Worm (Caenorhabditis elegans) whole organism, young adult: Measurements from ENCODE around the gene spig-5.

Experiments
- C17E4.6 ChIP-seq: fragments of 200-800 bp; sonication (Bioruptor generic); IDR thresholded peaks from 2 replicates; pipeline ENCODE4 v1.3.6; 2022; ENCODE audit warnings: missing genetic modification reagents, missing genetic modification characterization, missing compliant biosample characterization
- F10E7.11 ChIP-seq: sonication (generic microtip); optimal IDR thresholded peaks from 2 replicates; lab custom pipeline; 2017; ENCODE audit warnings: mild to moderate bottlenecking, missing genetic modification characterization, moderate library complexity, missing compliant biosample characterization
- F23B12.7 ChIP-seq: sonication (generic microtip); optimal IDR thresholded peaks from 2 replicates; lab custom pipeline; 2017; ENCODE audit warnings: missing genetic modification characterization, mild to moderate bottlenecking, missing compliant biosample characterization, antibody characterized with exemption, moderate library complexity; ENCODE audit not compliant: insufficient read depth
- F39B2.1 ChIP-seq: fragments of 200-800 bp; sonication (Bioruptor generic); IDR thresholded peaks from 2 replicates; pipeline ENCODE4 v1.3.6; 2022; ENCODE audit warnings: missing genetic modification reagents, missing genetic modification characterization, missing compliant biosample characterization
- K11D2.4 ChIP-seq: fragments of 200-800 bp; sonication (Bioruptor generic); IDR thresholded peaks from 2 replicates; pipeline ENCODE4 v1.3.6; 2022; ENCODE audit warnings: missing genetic modification reagents, missing genetic modification characterization, missing compliant biosample characterization
- K12H6.12 ChIP-seq: fragments of 200-800 bp; sonication (Bioruptor generic); optimal IDR thresholded peaks from 2 replicates; lab custom pipeline; 2018; ENCODE audit warnings: mild to moderate bottlenecking, missing genetic modification characterization, missing compliant biosample characterization
- T26A5.8 ChIP-seq: sonication (generic microtip); optimal IDR thresholded peaks from 2 replicates; lab custom pipeline; 2016; ENCODE audit warnings: missing genetic modification characterization, missing compliant biosample characterization
- Y53F4B.3 ChIP-seq: fragments of 200-800 bp; sonication (Bioruptor generic); IDR thresholded peaks from 2 replicates; pipeline ENCODE4 v1.3.6; 2022; ENCODE audit warnings: missing genetic modification reagents, missing genetic modification characterization, missing compliant biosample characterization
- Y56A3A.18 ChIP-seq: fragments of 200-800 bp; sonication (Bioruptor generic); IDR thresholded peaks from 2 replicates; pipeline ENCODE4 v1.3.6; 2022; ENCODE audit warnings: missing genetic modification reagents, missing genetic modification characterization, missing compliant biosample characterization
- Y67H2A.10 ChIP-seq: fragments of 200-800 bp; sonication (Bioruptor generic); conservative IDR thresholded peaks from 2 replicates; pipeline ENCODE4 v1.3.6; 2022; ENCODE audit warnings: missing genetic modification reagents, missing genetic modification characterization, missing compliant biosample characterization
- Y95B8A.8 ChIP-seq: fragments of 200-800 bp; sonication (Bioruptor generic); IDR thresholded peaks from 2 replicates; pipeline ENCODE4 v1.3.6; 2022; ENCODE audit warnings: missing genetic modification reagents, missing genetic modification characterization, missing compliant biosample characterization
- akir-1 ChIP-seq: fragments of 200-800 bp; sonication (Bioruptor generic); optimal IDR thresholded peaks from 2 replicates; lab custom pipeline; 2018; ENCODE audit warnings: mild to moderate bottlenecking, missing genetic modification characterization, moderate library complexity, missing compliant biosample characterization
- aptf-2 ChIP-seq: fragments of 200-800 bp; sonication (Bioruptor generic); conservative IDR thresholded peaks from 2 replicates; pipeline ENCODE4 v1.3.6; 2022; ENCODE audit warnings: missing genetic modification reagents, missing genetic modification characterization, missing compliant biosample characterization
- aptf-3 ChIP-seq: fragments of 200-800 bp; sonication (Bioruptor generic); IDR thresholded peaks from 2 replicates; pipeline ENCODE4 v1.3.6; 2022; ENCODE audit warnings: missing genetic modification characterization, missing compliant biosample characterization
- attf-6 ChIP-seq: fragments of 200-800 bp; sonication (Bioruptor generic); IDR thresholded peaks from 2 replicates; pipeline ENCODE4 v1.3.6; 2022; ENCODE audit warnings: missing genetic modification reagents, missing genetic modification characterization, missing compliant biosample characterization
- bed-1 ChIP-seq: fragments of 200-800 bp; sonication (Bioruptor generic); IDR thresholded peaks from 2 replicates; pipeline ENCODE4 v1.3.6; 2022; ENCODE audit warnings: missing genetic modification reagents, missing genetic modification characterization, missing compliant biosample characterization
- bed-2 ChIP-seq: fragments of 200-800 bp; sonication (Bioruptor generic); IDR thresholded peaks from 2 replicates; pipeline ENCODE4 v1.3.6; 2022; ENCODE audit warnings: missing genetic modification reagents, missing genetic modification characterization, missing compliant biosample characterization
- ccch-3 ChIP-seq: fragments of 200-800 bp; sonication (Bioruptor generic); optimal IDR thresholded peaks from 2 replicates; lab custom pipeline; 2018; ENCODE audit warnings: mild to moderate bottlenecking, missing genetic modification characterization, missing compliant biosample characterization
- cebp-2 ChIP-seq: fragments of 200-800 bp; sonication (Bioruptor generic); IDR thresholded peaks from 2 replicates; pipeline ENCODE4 v1.3.6; 2022; ENCODE audit warnings: missing genetic modification characterization, missing compliant biosample characterization
- ceh-79 ChIP-seq: sonication (generic microtip); optimal IDR thresholded peaks from 2 replicates; lab custom pipeline; 2017; ENCODE audit warnings: mild to moderate bottlenecking, missing genetic modification characterization, missing compliant biosample characterization
- chd-7 ChIP-seq: sonication (generic microtip); optimal IDR thresholded peaks from 2 replicates; lab custom pipeline; 2016; ENCODE audit warnings: mild to moderate bottlenecking, missing genetic modification characterization, moderate library complexity, missing compliant biosample characterization
- dox-1 ChIP-seq: fragments of 200-800 bp; sonication (Bioruptor generic); IDR thresholded peaks from 2 replicates; pipeline ENCODE4 v1.3.6; 2022; ENCODE audit warnings: missing genetic modification reagents, missing genetic modification characterization, missing compliant biosample characterization
- efl-1 ChIP-seq: fragments of 150-350 bp; optimal IDR thresholded peaks from 2 replicates; lab custom pipeline; 2014; ENCODE audit warnings: missing biosample characterization, missing genetic modification reagents, missing genetic modification characterization
- egl-18 ChIP-seq: fragments of 200-800 bp; sonication (Bioruptor generic); IDR thresholded peaks from 2 replicates; pipeline ENCODE4 v1.3.6; 2022; ENCODE audit warnings: missing genetic modification reagents, missing genetic modification characterization, missing compliant biosample characterization
- egrh-3 ChIP-seq: fragments of 200-800 bp; sonication (Bioruptor generic); IDR thresholded peaks from 2 replicates; pipeline ENCODE4 v1.3.6; 2022; ENCODE audit warnings: missing genetic modification reagents, missing genetic modification characterization, missing compliant biosample characterization
- ekl-4 ChIP-seq: fragments of 200-800 bp; sonication (Bioruptor generic); IDR thresholded peaks from 2 replicates; pipeline ENCODE4 v1.3.6; 2022; ENCODE audit warnings: missing genetic modification reagents, missing genetic modification characterization, missing compliant biosample characterization
- hlh-26 ChIP-seq: fragments of 200-800 bp; sonication (Bioruptor generic); conservative IDR thresholded peaks from 2 replicates; pipeline ENCODE4 v1.3.6; 2022; ENCODE audit warnings: missing genetic modification reagents, missing genetic modification characterization, missing compliant biosample characterization
- hmg-1.2 ChIP-seq: fragments of 200-800 bp; sonication (Bioruptor generic); IDR thresholded peaks from 2 replicates; pipeline ENCODE4 v1.3.6; 2022; ENCODE audit warnings: missing genetic modification reagents, missing genetic modification characterization, missing compliant biosample characterization
- hrde-1 ChIP-seq: sonication (generic microtip); optimal IDR thresholded peaks from 2 replicates; lab custom pipeline; 2016; ENCODE audit warnings: missing genetic modification characterization, mild to moderate bottlenecking, missing compliant biosample characterization, moderate library complexity, missing genotype, missing genetic modification reagents, borderline replicate concordance
- let-526 ChIP-seq: fragments of 200-800 bp; sonication (Bioruptor generic); IDR thresholded peaks from 2 replicates; pipeline ENCODE4 v1.3.6; 2022; ENCODE audit warnings: missing genetic modification reagents, missing genetic modification characterization, missing compliant biosample characterization
- lir-1 ChIP-seq: fragments of 200-800 bp; sonication (Bioruptor generic); conservative IDR thresholded peaks from 2 replicates; pipeline ENCODE4 v1.3.6; 2022; ENCODE audit warnings: missing genetic modification reagents, missing genetic modification characterization, missing compliant biosample characterization
- lsl-1 ChIP-seq: fragments of 200-800 bp; sonication (Bioruptor generic); optimal IDR thresholded peaks from 2 replicates; lab custom pipeline; 2018; ENCODE audit warnings: mild to moderate bottlenecking, missing genetic modification characterization, moderate library complexity, missing compliant biosample characterization
- madf-10 ChIP-seq: sonication (generic microtip); optimal IDR thresholded peaks from 2 replicates; lab custom pipeline; 2016; ENCODE audit warnings: mild to moderate bottlenecking, missing genetic modification characterization, missing compliant biosample characterization
- madf-6 ChIP-seq: fragments of 200-800 bp; sonication (Bioruptor generic); IDR thresholded peaks from 2 replicates; pipeline ENCODE4 v1.3.6; 2022; ENCODE audit warnings: missing genetic modification reagents, missing genetic modification characterization, missing compliant biosample characterization
- mes-4 ChIP-seq: sonication (generic microtip); optimal IDR thresholded peaks from 2 replicates; lab custom pipeline; 2016; ENCODE audit warnings: missing genotype, missing genetic modification characterization, missing compliant biosample characterization
- nfya-2 ChIP-seq: fragments of 200-800 bp; sonication (Bioruptor generic); IDR thresholded peaks from 2 replicates; pipeline ENCODE4 v1.3.6; 2022; ENCODE audit warnings: missing genetic modification reagents, missing genetic modification characterization, missing compliant biosample characterization
- nhr-179 ChIP-seq: sonication (generic microtip); optimal IDR thresholded peaks from 2 replicates; lab custom pipeline; 2016; ENCODE audit warnings: mild to moderate bottlenecking, missing genetic modification characterization, missing compliant biosample characterization
- nhr-27 ChIP-seq: fragments of 200-800 bp; sonication (Bioruptor generic); optimal IDR thresholded peaks from 2 replicates; lab custom pipeline; 2018; ENCODE audit warnings: mild to moderate bottlenecking, missing genetic modification characterization, moderate library complexity, missing compliant biosample characterization
- nhr-90 ChIP-seq: sonication (generic microtip); optimal IDR thresholded peaks from 2 replicates; lab custom pipeline; 2016; ENCODE audit warnings: missing genotype, mild to moderate bottlenecking, missing genetic modification characterization, missing compliant biosample characterization
- pha-4 ChIP-seq: fragments of 150-350 bp; sonication (generic microtip); optimal IDR thresholded peaks from 2 replicates; lab custom pipeline; 2014; ENCODE audit warnings: missing biosample characterization, missing genetic modification reagents, missing genetic modification characterization
- sdz-38 ChIP-seq: sonication (generic microtip); optimal IDR thresholded peaks from 2 replicates; lab custom pipeline; 2016; ENCODE audit warnings: missing genotype, missing genetic modification characterization, missing compliant biosample characterization
- snpc-1.1 ChIP-seq: sonication (generic microtip); optimal IDR thresholded peaks from 2 replicates; lab custom pipeline; 2017; ENCODE audit warnings: missing genetic modification characterization, mild to moderate bottlenecking, missing compliant biosample characterization, antibody characterized with exemption, moderate library complexity, missing genotype, missing genetic modification reagents; ENCODE audit not compliant: insufficient read depth
- snpc-3.4 ChIP-seq: sonication (generic microtip); optimal IDR thresholded peaks from 2 replicates; lab custom pipeline; 2017; ENCODE audit warnings: missing genetic modification characterization, mild to moderate bottlenecking, missing compliant biosample characterization, antibody characterized with exemption, moderate library complexity, missing genotype, missing genetic modification reagents
- somi-1 ChIP-seq: fragments of 200-800 bp; sonication (Bioruptor generic); optimal IDR thresholded peaks from 2 replicates; lab custom pipeline; 2018; ENCODE audit warnings: mild to moderate bottlenecking, missing genetic modification characterization, missing compliant biosample characterization
- tbx-9 ChIP-seq: sonication (generic microtip); optimal IDR thresholded peaks from 2 replicates; lab custom pipeline; 2016; ENCODE audit warnings: borderline replicate concordance, missing genetic modification characterization, inconsistent platforms, missing compliant biosample characterization
- unc-62 ChIP-seq: fragments of 150-350 bp; optimal IDR thresholded peaks from 2 replicates; lab custom pipeline; 2014; ENCODE audit warnings: missing biosample characterization, missing genetic modification reagents, missing genetic modification characterization
- ztf-25 ChIP-seq: fragments of 200-800 bp; sonication (Bioruptor generic); IDR thresholded peaks from 2 replicates; pipeline ENCODE4 v1.3.6; 2022; ENCODE audit warnings: missing genetic modification reagents, missing genetic modification characterization, missing compliant biosample characterization
- ztf-28 ChIP-seq: fragments of 200-800 bp; sonication (Bioruptor generic); IDR thresholded peaks from 2 replicates; pipeline ENCODE4 v1.3.6; 2022; ENCODE audit warnings: missing genetic modification reagents, missing genetic modification characterization, missing compliant biosample characterization

Gene spig-5

DNA sequence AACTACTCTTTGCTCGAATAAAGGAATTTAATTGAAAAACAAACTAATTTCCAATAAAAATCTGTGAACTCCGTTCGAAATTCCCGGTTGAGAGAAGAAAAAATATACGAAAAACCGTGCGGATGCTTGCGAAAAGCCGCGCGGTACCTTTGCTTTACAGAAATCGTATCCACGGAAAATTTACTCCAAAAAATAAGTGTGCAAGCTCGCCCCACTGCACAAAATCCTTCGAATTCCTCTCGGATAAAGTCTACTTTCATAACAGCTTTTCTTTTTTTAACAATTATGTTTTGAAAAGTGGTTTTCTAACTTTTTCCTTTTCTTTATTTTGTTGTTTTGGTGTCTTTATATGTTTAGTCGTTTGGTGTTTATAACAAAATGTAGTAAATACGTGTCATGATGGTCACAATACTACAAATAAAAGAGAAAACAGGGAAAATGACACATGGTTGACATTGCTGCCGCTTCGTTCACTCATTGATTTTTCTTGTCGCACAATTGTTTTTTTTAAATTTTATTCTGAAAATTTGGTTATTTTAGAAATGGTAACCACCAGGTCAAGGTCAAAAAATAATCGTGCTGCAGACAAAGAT, 39.1 kb downstream of the spig-5 start, which contains the start of gene cept-2 (continued):
- TF ChIP-seq hrde-1 (tag; lab: Kevin White, UChicago): no peak
- peak; percentile 92 for TF ChIP-seq dox-1
- no peak for TF ChIP-seq unc-62
- no peak for TF ChIP-seq chd-7 (tag; lab: Kevin White, UChicago)
- TF ChIP-seq nhr-179: no peak
- 0 out of 2 replicates have a peak, but pooled peaks have one; percentile 31 for TF ChIP-seq Y95B8A.8 (GFP tag; lab: Robert Waterston, UW)
- no peak for TF ChIP-seq nhr-90 (tag; lab: Kevin White, UChicago)
- TF ChIP-seq lir-1 (GFP tag; lab: Robert Waterston, UW): peak; percentile 68
- no peak for TF ChIP-seq cebp-2
- peak; percentile 80 for TF ChIP-seq snpc-3.4 (tag; lab: Kevin White, UChicago)
- TF ChIP-seq mes-4 (tag; lab: Kevin White, UChicago): no peak
- TF ChIP-seq Y67H2A.10 (GFP tag; lab: Robert Waterston, UW): no peak
- peak; percentile 67; the same call in 1 of the 2 replicates for TF ChIP-seq attf-6 (GFP tag; lab: Robert Waterston, UW)
- no peak for TF ChIP-seq F23B12.7 (tag; lab: Kevin White, UChicago)
- no peak for TF ChIP-seq hlh-26 (GFP tag; lab: Robert Waterston, UW)
- peak; percentile 81 for TF ChIP-seq ekl-4 (GFP tag; lab: Robert Waterston, UW)
- no peak for TF ChIP-seq ceh-79
- peak; percentile 64 for TF ChIP-seq madf-6
- peak; percentile 88 for TF ChIP-seq K12H6.12 (tag; lab: Kevin White, UChicago)
- TF ChIP-seq C17E4.6 (GFP tag; lab: Robert Waterston, UW): no peak
- no peak for TF ChIP-seq T26A5.8 (tag; lab: Kevin White, UChicago)
- TF ChIP-seq egl-18 (GFP tag; lab: Robert Waterston, UW): 0 out of 2 replicates have a peak, but pooled peaks have one; percentile 61
- no peak for TF ChIP-seq F39B2.1
- TF ChIP-seq ztf-25 (GFP tag; lab: Robert Waterston, UW): no peak
- no peak for TF ChIP-seq tbx-9 (tag; lab: Kevin White, UChicago)
- TF ChIP-seq ztf-28 (GFP tag; lab: Robert Waterston, UW): 0 out of 2 replicates have a peak, but pooled peaks have one; percentile 11
- TF ChIP-seq pha-4 (tag; lab: Kevin White, UChicago): peak; percentile 45
- TF ChIP-seq snpc-1.1 (tag; lab: Kevin White, UChicago): peak; percentile 45
- TF ChIP-seq aptf-3 (GFP tag; lab: Robert Waterston, UW): no peak
- no peak for TF ChIP-seq ccch-3 (GFP tag; lab: Kevin White, UChicago)
- 0 out of 2 replicates have a peak, but pooled peaks have one; percentile 20 for TF ChIP-seq let-526 (GFP tag; lab: Robert Waterston, UW)
- TF ChIP-seq madf-10 (tag; lab: Kevin White, UChicago): no peak
- no peak for TF ChIP-seq egrh-3 (GFP tag; lab: Robert Waterston, UW)
- peak; percentile 67 for TF ChIP-seq lsl-1
- TF ChIP-seq Y56A3A.18: no peak
- 0 out of 2 replicates have a peak, but pooled peaks have one; percentile 25 for TF ChIP-seq bed-2 (GFP tag; lab: Robert Waterston, UW)
- peak; percentile 24 for TF ChIP-seq akir-1 (GFP tag; lab: Kevin White, UChicago)
- TF ChIP-seq hmg-1.2: peak; percentile 62
- TF ChIP-seq nhr-27 (tag; lab: Kevin White, UChicago): no peak
- no peak for TF ChIP-seq bed-1 (GFP tag; lab: Robert Waterston, UW)
- TF ChIP-seq sdz-38 (tag; lab: Kevin White, UChicago): no peak
- no peak for TF ChIP-seq F10E7.11
- TF ChIP-seq K11D2.4 (GFP tag; lab: Robert Waterston, UW): peak; percentile 75; the same call in 1 of the 2 replicates
- no peak for TF ChIP-seq nfya-2 (GFP tag; lab: Robert Waterston, UW)
- peak; percentile 52 for TF ChIP-seq efl-1 (GFP tag; lab: Kevin White, UChicago)
- TF ChIP-seq aptf-2 (GFP tag; lab: Robert Waterston, UW): no peak
- peak; percentile 57 for TF ChIP-seq somi-1 (GFP tag; lab: Kevin White, UChicago)
- TF ChIP-seq Y53F4B.3 (GFP tag; lab: Robert Waterston, UW): no peak
